Fruit fly (Drosophila melanogaster) whole organism, pupa: ENCODE measurements around the gene CG14151.

Experiments
- CG10348 ChIP-seq: fragments of 200-800 bp; sonication (Bioruptor generic); IDR thresholded peaks from 2 replicates; pipeline ENCODE4 v1.3.6; 2022; ENCODE audit warnings: missing biosample characterization, missing genetic modification characterization
- CG12605 ChIP-seq: fragments of 200-800 bp; sonication (Bioruptor generic); IDR thresholded peaks from 2 replicates; pipeline ENCODE4 v1.3.6; 2022; ENCODE audit warnings: missing biosample characterization, missing genetic modification characterization
- CG13204 ChIP-seq: fragments of 200-800 bp; sonication (Bioruptor generic); optimal IDR thresholded peaks from 2 replicates; lab custom pipeline; 2018; ENCODE audit warnings: missing biosample characterization, mild to moderate bottlenecking, missing genetic modification characterization, moderate library complexity
- CG14655 ChIP-seq: fragments of 200-800 bp; sonication (Bioruptor generic); optimal IDR thresholded peaks from 3 replicates; lab custom pipeline; 2017; ENCODE audit warnings: mild to moderate bottlenecking, missing biosample characterization, missing genetic modification reagents, missing genetic modification characterization
- CG15710 ChIP-seq: fragments of 200-800 bp; sonication (Bioruptor generic); optimal IDR thresholded peaks from 2 replicates; lab custom pipeline; 2018; ENCODE audit warnings: missing biosample characterization, mild to moderate bottlenecking, missing genetic modification characterization, moderate library complexity
- CG17806 ChIP-seq: fragments of 200-800 bp; sonication (Bioruptor generic); optimal IDR thresholded peaks from 2 replicates; lab custom pipeline; 2018; ENCODE audit warnings: missing biosample characterization, mild to moderate bottlenecking, missing genetic modification characterization, moderate library complexity
- CG32121 ChIP-seq: fragments of 200-800 bp; sonication (Bioruptor generic); IDR thresholded peaks from 2 replicates; pipeline ENCODE4 v1.3.6; 2022; ENCODE audit warnings: missing biosample characterization, missing genetic modification characterization
- CG34367 ChIP-seq: fragments of 200-800 bp; sonication (Bioruptor generic); optimal IDR thresholded peaks from 2 replicates; lab custom pipeline; 2018; ENCODE audit warnings: missing biosample characterization, mild to moderate bottlenecking, missing genetic modification characterization
- CG4496 ChIP-seq: fragments of 200-800 bp; sonication (Bioruptor generic); IDR thresholded peaks from 3 replicates; pipeline ENCODE4 v1.3.6; 2022; ENCODE audit warnings: missing biosample characterization, missing genetic modification characterization
- CG8159 ChIP-seq: fragments of 200-800 bp; sonication (Bioruptor generic); optimal IDR thresholded peaks from 3 replicates; lab custom pipeline; 2018; ENCODE audit warnings: missing biosample characterization, mild to moderate bottlenecking, missing genetic modification characterization, moderate library complexity
- CG8301 ChIP-seq: fragments of 200-800 bp; sonication (Bioruptor generic); optimal IDR thresholded peaks from 2 replicates; lab custom pipeline; 2018; ENCODE audit warnings: missing biosample characterization, mild to moderate bottlenecking, missing genetic modification characterization
- CG9948 ChIP-seq: fragments of 200-800 bp; sonication (Bioruptor generic); optimal IDR thresholded peaks from 2 replicates; lab custom pipeline; 2018; ENCODE audit warnings: missing biosample characterization, mild to moderate bottlenecking, missing genetic modification characterization, moderate library complexity
- D1 ChIP-seq: fragments of 200-800 bp; sonication (Bioruptor generic); optimal IDR thresholded peaks from 2 replicates; lab custom pipeline; 2018; ENCODE audit warnings: missing biosample characterization, mild to moderate bottlenecking, missing genetic modification characterization, moderate library complexity
- EcR ChIP-seq: fragments of 200-800 bp; sonication (Bioruptor generic); optimal IDR thresholded peaks from 3 replicates; lab custom pipeline; 2019; ENCODE audit warnings: missing biosample characterization, missing genetic modification characterization, mild to moderate bottlenecking, moderate library complexity, missing genetic modification reagents
- Ets98B ChIP-seq: fragments of 200-800 bp; sonication (Bioruptor generic); IDR thresholded peaks from 2 replicates; pipeline ENCODE4 v1.3.6; 2022; ENCODE audit warnings: missing biosample characterization, missing genetic modification characterization
- Pif1A ChIP-seq: fragments of 200-800 bp; sonication (Bioruptor generic); optimal IDR thresholded peaks from 3 replicates; lab custom pipeline; 2016; ENCODE audit warnings: missing biosample characterization, missing genetic modification characterization
- Pif1B ChIP-seq: fragments of 200-800 bp; sonication (Bioruptor generic); optimal IDR thresholded peaks from 3 replicates; lab custom pipeline; 2016; ENCODE audit warnings: missing biosample characterization, missing genetic modification characterization
- Snoo ChIP-seq: fragments of 200-800 bp; sonication (Bioruptor generic); optimal IDR thresholded peaks from 3 replicates; lab custom pipeline; 2017; ENCODE audit warnings: missing biosample characterization, mild to moderate bottlenecking, missing genetic modification characterization, inconsistent platforms
- fd96Ca ChIP-seq: fragments of 200-800 bp; sonication (Bioruptor generic); IDR thresholded peaks from 3 replicates; pipeline ENCODE4 v1.3.6; 2022; ENCODE audit warnings: missing biosample characterization, missing genetic modification characterization
- gl ChIP-seq: fragments of 200-800 bp; sonication (Bioruptor generic); optimal IDR thresholded peaks from 2 replicates; lab custom pipeline; 2018; ENCODE audit warnings: missing biosample characterization, mild to moderate bottlenecking, missing genetic modification characterization
- rn ChIP-seq: fragments of 200-800 bp; sonication (Bioruptor generic); IDR thresholded peaks from 2 replicates; pipeline ENCODE4 v1.3.6; 2022; ENCODE audit warnings: missing biosample characterization, missing genetic modification characterization

CG14151 gene

dm6 chr3L:10669592-10670400 is 41.5 kb upstream of the CG14151 start:
- no peak for TF ChIP-seq CG32121 (GFP tag; lab: Robert Waterston, UW)
- no peak for TF ChIP-seq CG15710 (tag; lab: Kevin White, UChicago)
- TF ChIP-seq CG34367 (tag; lab: Kevin White, UChicago): no peak
- TF ChIP-seq rn: no peak
- no peak for TF ChIP-seq CG9948 (tag; lab: Kevin White, UChicago)
- no peak for TF ChIP-seq fd96Ca (GFP tag; lab: Robert Waterston, UW)
- no peak for TF ChIP-seq CG10348 (GFP tag; lab: Robert Waterston, UW)
- no peak for TF ChIP-seq Pif1A (GFP tag; lab: Kevin White, UChicago)
- TF ChIP-seq CG8159 (tag; lab: Kevin White, UChicago): no peak
- TF ChIP-seq Ets98B (GFP tag; lab: Robert Waterston, UW): no peak

- TF ChIP-seq Pif1A (GFP tag; lab: Kevin White, UChicago) (no peak), gl (no peak), CG17806 (no peak), Snoo (tag; lab: Kevin White, UChicago) (no peak), D1 (tag; lab: Kevin White, UChicago) (no peak)
Measured at dm6 chr3L:10667341-10667740, 39.1 kb upstream of the CG14151 start.

dm6 chr3L:10666511-10667003 is 38.3 kb upstream of the CG14151 start:
- TF ChIP-seq CG13204 (GFP tag; lab: Kevin White, UChicago) (peak; percentile 61), gl (no peak), CG10348 (GFP tag; lab: Robert Waterston, UW) (0 out of 2 replicates have a peak, but pooled peaks have one; percentile 7), fd96Ca (GFP tag; lab: Robert Waterston, UW) (peak; percentile 41; the same call in 2 of the 3 replicates), EcR (peak; percentile 2), CG32121 (GFP tag; lab: Robert Waterston, UW) (0 out of 2 replicates have a peak, but pooled peaks have one; percentile 50), CG14655 (GFP tag; lab: Kevin White, UChicago) (no peak), Pif1B (GFP tag; lab: Kevin White, UChicago) (no peak), CG17806 (no peak), D1 (tag; lab: Kevin White, UChicago) (no peak)

dm6 chr3L:10665433-10666150 is 37.3 kb upstream of the CG14151 start:
- TF ChIP-seq CG9948 (tag; lab: Kevin White, UChicago) (peak; percentile 99), Pif1A (GFP tag; lab: Kevin White, UChicago) (peak; percentile 97), CG17806 (peak; percentile 99), CG8159 (tag; lab: Kevin White, UChicago) (peak; percentile 99), Snoo (tag; lab: Kevin White, UChicago) (peak; percentile 98), Pif1B (GFP tag; lab: Kevin White, UChicago) (peak; percentile 97), fd96Ca (GFP tag; lab: Robert Waterston, UW) (peak; percentile 79), CG12605 (GFP tag; lab: Robert Waterston, UW) (peak; percentile 94), Ets98B (GFP tag; lab: Robert Waterston, UW) (peak; percentile 91), CG10348 (GFP tag; lab: Robert Waterston, UW) (peak; percentile 83; the same call in 1 of the 2 replicates), D1 (tag; lab: Kevin White, UChicago) (peak; percentile 98), CG13204 (GFP tag; lab: Kevin White, UChicago) (peak; percentile 96), CG8301 (tag; lab: Kevin White, UChicago) (peak; percentile 99), CG34367 (tag; lab: Kevin White, UChicago) (peak; percentile 98), CG4496 (GFP tag; lab: Robert Waterston, UW) (peak; percentile 94), CG32121 (GFP tag; lab: Robert Waterston, UW) (peak; percentile 94), rn (peak; percentile 93), CG14655 (GFP tag; lab: Kevin White, UChicago) (peak; percentile 99), gl (peak; percentile 97), CG15710 (tag; lab: Kevin White, UChicago) (peak; percentile 99), EcR (peak; percentile 68)

- peak; percentile 16 for TF ChIP-seq CG14655 (GFP tag; lab: Kevin White, UChicago)
- TF ChIP-seq CG15710 (tag; lab: Kevin White, UChicago): peak; percentile 52
- TF ChIP-seq CG13204 (GFP tag; lab: Kevin White, UChicago): peak; percentile 69
- TF ChIP-seq CG17806: no peak
- TF ChIP-seq CG10348 (GFP tag; lab: Robert Waterston, UW): no peak
- peak; percentile 72 for TF ChIP-seq CG4496 (GFP tag; lab: Robert Waterston, UW)
- TF ChIP-seq CG8301 (tag; lab: Kevin White, UChicago): peak; percentile 34
- TF ChIP-seq CG34367 (tag; lab: Kevin White, UChicago): peak; percentile 35
- TF ChIP-seq Snoo (tag; lab: Kevin White, UChicago): peak; percentile 52
- no peak for TF ChIP-seq D1 (tag; lab: Kevin White, UChicago)
- peak; percentile 76 for TF ChIP-seq fd96Ca (GFP tag; lab: Robert Waterston, UW)
- TF ChIP-seq Ets98B (GFP tag; lab: Robert Waterston, UW): peak; percentile 69
- peak; percentile 34 for TF ChIP-seq Pif1B (GFP tag; lab: Kevin White, UChicago)
- peak; percentile 71 for TF ChIP-seq CG32121 (GFP tag; lab: Robert Waterston, UW)
- peak; percentile 22 for TF ChIP-seq EcR
- TF ChIP-seq gl: peak; percentile 41
- TF ChIP-seq Pif1A (GFP tag; lab: Kevin White, UChicago): peak; percentile 49
- TF ChIP-seq CG9948 (tag; lab: Kevin White, UChicago): peak; percentile 6
- peak; percentile 40 for TF ChIP-seq CG8159 (tag; lab: Kevin White, UChicago)
- TF ChIP-seq CG12605 (GFP tag; lab: Robert Waterston, UW): peak; percentile 62; the same call in 1 of the 2 replicates
- TF ChIP-seq rn: 0 out of 2 replicates have a peak, but pooled peaks have one; percentile 35
Measured at dm6 chr3L:10664511-10665062, 36.3 kb upstream of the CG14151 start, which contains the start of gene simj. simj (plus strand) TSS chr3L:10664739.
